Worm (Caenorhabditis elegans) whole organism, mixed stage, embryonic: ENCODE data around the gene sra-3.

Experiments
- ceh-83 ChIP-seq: fragments of 200-800 bp; sonication (Bioruptor generic); optimal IDR thresholded peaks from 2 replicates; lab custom pipeline; 2018; ENCODE audit warnings: mild to moderate bottlenecking, missing genetic modification characterization, missing compliant biosample characterization
- ces-1 ChIP-seq: fragments of 150-350 bp; optimal IDR thresholded peaks from 2 replicates; lab custom pipeline; 2014; ENCODE audit warnings: missing biosample characterization, missing genetic modification reagents, missing genetic modification characterization
- cnd-1 ChIP-seq: fragments of 200-800 bp; sonication (Bioruptor generic); optimal IDR thresholded peaks from 2 replicates; lab custom pipeline; 2018; ENCODE audit warnings: mild to moderate bottlenecking, missing genetic modification characterization, missing compliant biosample characterization
- ham-2 ChIP-seq: fragments of 200-800 bp; sonication (Bioruptor generic); optimal IDR thresholded peaks from 2 replicates; lab custom pipeline; 2018; ENCODE audit warnings: mild to moderate bottlenecking, missing genetic modification characterization, missing compliant biosample characterization
- nhr-76 ChIP-seq: sonication (generic microtip); optimal IDR thresholded peaks from 2 replicates; lab custom pipeline; 2017; ENCODE audit warnings: missing biosample characterization, missing genetic modification characterization
- pha-4 ChIP-seq: fragments of 150-350 bp; optimal IDR thresholded peaks from 2 replicates; lab custom pipeline; 2018; ENCODE audit warnings: missing biosample characterization, missing genetic modification reagents, missing genetic modification characterization
- sptf-1 ChIP-seq: sonication (generic microtip); optimal IDR thresholded peaks from 2 replicates; lab custom pipeline; 2017; ENCODE audit warnings: mild to moderate bottlenecking, missing genetic modification characterization, moderate library complexity, missing compliant biosample characterization
- tbx-8 ChIP-seq: fragments of 200-800 bp; sonication (Bioruptor generic); optimal IDR thresholded peaks from 2 replicates; lab custom pipeline; 2018; ENCODE audit warnings: mild to moderate bottlenecking, missing genetic modification characterization, moderate library complexity, missing compliant biosample characterization
- unc-39 ChIP-seq: fragments of 150-350 bp; optimal IDR thresholded peaks from 2 replicates; lab custom pipeline; 2014; ENCODE audit warnings: missing biosample characterization, missing genetic modification characterization
- unc-62 ChIP-seq: fragments of 150-350 bp; optimal IDR thresholded peaks from 2 replicates; lab custom pipeline; 2014; ENCODE audit warnings: missing biosample characterization, missing genetic modification reagents, missing genetic modification characterization
- ztf-11 ChIP-seq: fragments of 150-350 bp; optimal IDR thresholded peaks from 2 replicates; lab custom pipeline; 2014; ENCODE audit warnings: missing biosample characterization, missing genetic modification characterization

- no peak for TF ChIP-seq unc-62 (GFP tag; lab: Kevin White, UChicago)
- no peak for TF ChIP-seq ces-1 (GFP tag; lab: Kevin White, UChicago)
- no peak for TF ChIP-seq sptf-1
- no peak for TF ChIP-seq unc-39
- no peak for TF ChIP-seq pha-4
- TF ChIP-seq ham-2 = no peak
- no peak for TF ChIP-seq nhr-76 (tag; lab: Kevin White, UChicago)
- no peak for TF ChIP-seq ztf-11
- no peak for TF ChIP-seq cnd-1
- no peak for TF ChIP-seq ceh-83 (GFP tag; lab: Kevin White, UChicago)
- TF ChIP-seq tbx-8 (GFP tag; lab: Kevin White, UChicago) = no peak
Observed at ce11 chrII:9583461-9583860, 42.8 kb upstream of the sra-3 start, which contains the start of gene wee-1.1.
